Worm (Caenorhabditis elegans): ENCODE measurements around the gene pfd-5.

pfd-5 gene

DNA sequence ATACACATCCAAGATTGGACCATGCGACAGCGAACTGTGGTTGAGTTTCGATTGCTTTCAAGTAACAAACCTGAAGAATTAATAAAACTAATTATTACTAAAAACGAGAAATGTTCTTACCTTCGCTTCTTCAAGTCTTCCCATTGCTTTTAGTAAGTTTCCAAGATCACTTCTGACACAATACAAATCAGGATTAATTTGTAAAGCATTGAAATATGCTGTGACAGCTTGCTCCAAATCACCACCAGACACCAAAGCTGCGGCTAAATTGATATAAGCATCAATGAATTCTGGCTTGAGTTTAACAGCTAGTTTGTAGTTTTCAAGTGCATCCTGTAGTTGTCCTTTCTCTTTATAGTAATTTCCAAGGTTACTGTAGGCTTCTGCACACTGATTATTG is 48.5 kb downstream of the pfd-5 start:
- no peak for TF ChIP-seq saeg-2 (GFP tag; IDR thresholded peaks at IDR 0.05)
- no peak for TF ChIP-seq pha-4 (GFP tag; IDR thresholded peaks at IDR 0.05)
- TF ChIP-seq pha-4 (tag; optimal IDR thresholded peaks at IDR 0.05): no peak
- no peak for TF ChIP-seq mdt-29 (GFP tag; IDR thresholded peaks at IDR 0.05)
- no peak for TF ChIP-seq daf-16 (GFP tag; optimal IDR thresholded peaks at IDR 0.05)
- no peak for TF ChIP-seq daf-16 (tag; optimal IDR thresholded peaks at IDR 0.05)
- no peak for TF ChIP-seq ceh-62 (tag; optimal IDR thresholded peaks at IDR 0.05)
- no peak for TF ChIP-seq arid-1 (GFP tag; conservative IDR thresholded peaks at IDR 0.05)
- no peak for TF ChIP-seq unc-39 (tag; optimal IDR thresholded peaks at IDR 0.05)
- TF ChIP-seq aha-1 (tag): peak; percentile 91
- TF ChIP-seq unc-62 (GFP tag; optimal IDR thresholded peaks at IDR 0.05 in 1 of 2): peak in 1 of 2 experiments; percentile 54
- no peak for TF ChIP-seq unc-62 (tag; optimal IDR thresholded peaks at IDR 0.05)
- TF ChIP-seq nhr-42 (GFP tag; IDR thresholded peaks at IDR 0.05): no peak
- TF ChIP-seq ceh-32 (tag; optimal IDR thresholded peaks at IDR 0.05; ENCODE audit: poor library complexity): no peak

- no peak for TF ChIP-seq lin-13 (GFP tag; optimal IDR thresholded peaks at IDR 0.05)
- peak; percentile 77 for TF ChIP-seq aha-1 (tag)
Measured at ce11 chrIII:7148191-7148590, 50.5 kb downstream of the pfd-5 start.
